Worm (Caenorhabditis elegans) whole organism, early embryonic: ENCODE data around the gene C54F6.15.

Experiments
- ama-1 ChIP-seq: fragments of 150-350 bp; optimal IDR thresholded peaks from 2 replicates; lab custom pipeline; 2014
- ceh-36 ChIP-seq: sonication (generic microtip); optimal IDR thresholded peaks from 2 replicates; lab custom pipeline; 2016; ENCODE audit warnings: missing genetic modification characterization, inconsistent platforms, missing compliant biosample characterization
- ets-7 ChIP-seq: sonication (generic microtip); optimal IDR thresholded peaks from 2 replicates; lab custom pipeline; 2016; ENCODE audit warnings: missing genotype, missing genetic modification characterization, missing compliant biosample characterization
- flt-1 ChIP-seq: fragments of 200-800 bp; sonication (Bioruptor generic); IDR thresholded peaks from 2 replicates; pipeline ENCODE4 v1.3.6; 2022; ENCODE audit warnings: missing genetic modification characterization, missing compliant biosample characterization
- hmbx-1 ChIP-seq: sonication (generic microtip); optimal IDR thresholded peaks from 2 replicates; lab custom pipeline; 2016; ENCODE audit warnings: mild to moderate bottlenecking, missing genetic modification characterization, missing compliant biosample characterization
- pes-1 ChIP-seq: fragments of 200-800 bp; sonication (Bioruptor generic); IDR thresholded peaks from 2 replicates; pipeline ENCODE4 v1.3.6; 2022; ENCODE audit warnings: missing genetic modification reagents, missing genetic modification characterization, missing compliant biosample characterization
- scrt-1 ChIP-seq: fragments of 200-800 bp; sonication (Bioruptor generic); IDR thresholded peaks from 2 replicates; pipeline ENCODE4 v1.3.6; 2022; ENCODE audit warnings: missing genetic modification characterization, missing compliant biosample characterization
- sea-1 ChIP-seq: fragments of 200-800 bp; sonication (Bioruptor generic); conservative IDR thresholded peaks from 2 replicates; pipeline ENCODE4 v1.3.6; 2022; ENCODE audit warnings: missing genetic modification characterization, missing compliant biosample characterization
- tbx-11 ChIP-seq: fragments of 200-800 bp; sonication (Bioruptor generic); IDR thresholded peaks from 2 replicates; pipeline ENCODE4 v1.3.6; 2022; ENCODE audit warnings: missing genetic modification characterization, missing compliant biosample characterization
- tbx-37 ChIP-seq: fragments of 200-800 bp; sonication (Bioruptor generic); conservative IDR thresholded peaks from 2 replicates; pipeline ENCODE4 v1.3.6; 2022; ENCODE audit warnings: missing genetic modification reagents, missing genetic modification characterization, missing compliant biosample characterization
- tra-4 ChIP-seq: sonication (generic microtip); optimal IDR thresholded peaks from 2 replicates; lab custom pipeline; 2017; ENCODE audit warnings: missing genetic modification characterization, missing compliant biosample characterization

DNA sequence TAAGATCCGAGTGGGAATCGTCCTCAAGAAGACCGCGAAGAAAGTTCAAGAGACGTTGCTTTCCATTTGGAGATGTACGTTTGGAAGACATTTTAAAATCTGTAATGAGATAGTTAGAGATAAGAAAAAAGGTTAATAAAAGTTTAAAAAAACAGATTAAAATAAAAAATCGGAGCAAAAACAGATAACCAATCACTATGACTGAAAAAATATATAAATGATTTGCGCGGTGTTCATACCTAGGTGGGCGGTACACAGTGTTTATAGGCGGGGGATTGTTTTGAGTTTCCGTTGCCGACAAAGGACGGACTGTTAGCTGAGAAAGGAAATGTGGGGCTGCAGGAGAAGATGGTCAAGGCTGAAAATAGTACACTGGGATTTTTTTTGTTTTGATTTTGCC lies 36.5 kb upstream of the C54F6.15 start, which contains the start of gene ets-7:
- TF ChIP-seq ama-1 (lab: Kevin White, UChicago) = no peak
- no peak for TF ChIP-seq tbx-11 (GFP tag; lab: Robert Waterston, UW)
- TF ChIP-seq ets-7 (tag; lab: Kevin White, UChicago) = no peak
- no peak for TF ChIP-seq tra-4 (tag; lab: Kevin White, UChicago)
- no peak for TF ChIP-seq tbx-37
- TF ChIP-seq scrt-1 (GFP tag; lab: Robert Waterston, UW) = no peak
- TF ChIP-seq flt-1 (GFP tag; lab: Robert Waterston, UW) = no peak
- TF ChIP-seq pes-1 (GFP tag; lab: Robert Waterston, UW) = no peak
- no peak for TF ChIP-seq ceh-36
- TF ChIP-seq sea-1 (GFP tag; lab: Robert Waterston, UW) = no peak
- no peak for TF ChIP-seq hmbx-1
